Fruit fly (Drosophila melanogaster) whole organism, wandering third instar larva: ENCODE measurements around the gene Acsf2.
A peak's percentile ranks its signal among the peaks of the same experiment; 100 is the strongest.

ENCODE experiments used
- Abd-B ChIP-seq: fragments of >200 bp; optimal IDR thresholded peaks from 2 replicates; lab custom pipeline; 2017; ENCODE audit warnings: missing biosample characterization, missing genetic modification characterization
- CG32264 ChIP-seq: fragments of 200-800 bp; sonication (Bioruptor generic); optimal IDR thresholded peaks from 2 replicates; lab custom pipeline; 2016; ENCODE audit warnings: missing biosample characterization, missing genetic modification characterization
- CG9705 ChIP-seq: fragments of 200-800 bp; sonication (Bioruptor generic); optimal IDR thresholded peaks from 2 replicates; lab custom pipeline; 2018; ENCODE audit warnings: missing biosample characterization, mild to moderate bottlenecking, missing genetic modification characterization
- CrebA ChIP-seq: fragments of 200-800 bp; sonication (Bioruptor generic); optimal IDR thresholded peaks from 2 replicates; lab custom pipeline; 2016; ENCODE audit warnings: missing biosample characterization, mild to moderate bottlenecking, missing genetic modification characterization, borderline replicate concordance
- Dfd ChIP-seq: fragments of >200 bp; optimal IDR thresholded peaks from 2 replicates; lab custom pipeline; 2017; ENCODE audit warnings: missing biosample characterization, missing genetic modification characterization
- Dif ChIP-seq: fragments of 200-275, 200-300 bp; sonication (Bioruptor generic); optimal IDR thresholded peaks from 2 replicates; lab custom pipeline; 2018; ENCODE audit warnings: missing biosample characterization, missing genetic modification characterization; ENCODE audit not compliant: partially characterized antibody
- GATAd ChIP-seq: sonication (Bioruptor generic); optimal IDR thresholded peaks from 2 replicates; lab custom pipeline; 2016; ENCODE audit warnings: missing biosample characterization, missing genetic modification characterization
- HLH106 ChIP-seq: fragments of 200-800 bp; optimal IDR thresholded peaks from 3 replicates; lab custom pipeline; 2019; ENCODE audit warnings: missing biosample characterization, mild to moderate bottlenecking, missing genetic modification characterization, moderate library complexity
- Hnf4 ChIP-seq: fragments of 200-800 bp; sonication (Bioruptor generic); optimal IDR thresholded peaks from 2 replicates; lab custom pipeline; 2016; ENCODE audit warnings: missing biosample characterization, mild to moderate bottlenecking, missing genetic modification characterization
- Hr78 ChIP-seq: fragments of >200 bp; optimal IDR thresholded peaks from 2 replicates; lab custom pipeline; 2017; ENCODE audit warnings: missing biosample characterization, missing genetic modification characterization
- Hr83 ChIP-seq: fragments of 200-300 bp; sonication (Bioruptor generic); optimal IDR thresholded peaks from 2 replicates; lab custom pipeline; 2016; ENCODE audit warnings: missing biosample characterization, mild to moderate bottlenecking, missing genetic modification characterization, moderate library complexity; ENCODE audit not compliant: poor library complexity, severe bottlenecking
- Jra ChIP-seq: sonication (Bioruptor generic); optimal IDR thresholded peaks from 2 replicates; lab custom pipeline; 2016; ENCODE audit warnings: missing biosample characterization, missing genetic modification characterization
- Mio ChIP-seq: sonication (Bioruptor generic); optimal IDR thresholded peaks from 2 replicates; lab custom pipeline; 2016; ENCODE audit warnings: missing biosample characterization, missing genetic modification characterization
- Myc ChIP-seq: fragments of >200 bp; optimal IDR thresholded peaks from 2 replicates; lab custom pipeline; 2017
- N ChIP-seq: fragments of >200 bp; optimal IDR thresholded peaks from 2 replicates; lab custom pipeline; 2018; ENCODE audit warnings: missing biosample characterization, missing external identifiers, missing genetic modification characterization
- OdsH ChIP-seq: fragments of 200-800 bp; sonication (Bioruptor generic); optimal IDR thresholded peaks from 2 replicates; lab custom pipeline; 2016; ENCODE audit warnings: missing biosample characterization, mild to moderate bottlenecking, missing genetic modification characterization
- Rel ChIP-seq, 2 experiments: fragments of 200-800 bp; sonication (Bioruptor generic) in 1 of 2; optimal IDR thresholded peaks; 2 replicates in 1 of 2; 3 replicates in 1 of 2; lab custom pipeline; 2016 to 2019; ENCODE audit warnings: mild to moderate bottlenecking in 2 of 2, missing biosample characterization in 2 of 2, missing genetic modification characterization in 2 of 2, moderate library complexity in 1 of 2
- Sp1 ChIP-seq: fragments of 200-800 bp; sonication (Bioruptor generic); optimal IDR thresholded peaks from 3 replicates; lab custom pipeline; 2019; ENCODE audit warnings: missing biosample characterization, mild to moderate bottlenecking, missing genetic modification characterization, moderate library complexity
- Vsx2 ChIP-seq: fragments of 200-300, 225-300 bp; sonication (Bioruptor generic); optimal IDR thresholded peaks from 2 replicates; lab custom pipeline; 2018; ENCODE audit warnings: missing biosample characterization, missing genetic modification characterization; ENCODE audit not compliant: partially characterized antibody
- br ChIP-seq: fragments of 200-800 bp; sonication (Bioruptor generic); optimal IDR thresholded peaks from 2 replicates; lab custom pipeline; 2016; ENCODE audit warnings: missing biosample characterization, missing genetic modification characterization
- brk ChIP-seq: fragments of 200-800 bp; sonication (Bioruptor generic); optimal IDR thresholded peaks from 2 replicates; lab custom pipeline; 2016; ENCODE audit warnings: missing biosample characterization, mild to moderate bottlenecking, missing genetic modification characterization
- dl ChIP-seq, 2 experiments: fragments of 175-275, 200-275 bp in 1 of 2; fragments of 200-275 bp in 1 of 2; sonication (Bioruptor generic); optimal IDR thresholded peaks; lab custom pipeline; 2018; ENCODE audit warnings: mild to moderate bottlenecking in 2 of 2, missing biosample characterization in 2 of 2, missing genetic modification characterization in 2 of 2, moderate library complexity in 2 of 2; ENCODE audit not compliant: partially characterized antibody in 2 of 2, insufficient read depth in 1 of 2
- dmrt93B ChIP-seq: fragments of 200-800 bp; sonication (Bioruptor generic); optimal IDR thresholded peaks from 2 replicates; lab custom pipeline; 2018; ENCODE audit warnings: missing biosample characterization, mild to moderate bottlenecking, missing genetic modification characterization
- dsf ChIP-seq: sonication (Bioruptor generic); optimal IDR thresholded peaks from 2 replicates; lab custom pipeline; 2016; ENCODE audit warnings: missing biosample characterization, missing genetic modification characterization, borderline replicate concordance
- ey ChIP-seq: fragments of 200-800 bp; sonication (Bioruptor generic); optimal IDR thresholded peaks from 2 replicates; lab custom pipeline; 2016; ENCODE audit warnings: missing biosample characterization, missing genetic modification characterization
- foxo ChIP-seq, 2 experiments: fragments of 200-800 bp; sonication (Bioruptor generic); optimal IDR thresholded peaks; 2 replicates in 1 of 2; 3 replicates in 1 of 2; lab custom pipeline; 2016 to 2017; ENCODE audit warnings: missing biosample characterization in 2 of 2, missing genetic modification characterization in 2 of 2
- fru ChIP-seq: fragments of 200-800 bp; sonication (Bioruptor generic); optimal IDR thresholded peaks from 3 replicates; lab custom pipeline; 2016; ENCODE audit warnings: missing biosample characterization, mild to moderate bottlenecking, missing genetic modification characterization
- h ChIP-seq: fragments of 200-800 bp; sonication (Bioruptor generic); optimal IDR thresholded peaks from 3 replicates; lab custom pipeline; 2016; ENCODE audit warnings: missing biosample characterization, mild to moderate bottlenecking, missing genetic modification characterization
- jim ChIP-seq: fragments of 175-275, 200-325 bp; sonication (Bioruptor generic); optimal IDR thresholded peaks from 2 replicates; lab custom pipeline; 2016; ENCODE audit warnings: missing biosample characterization, mild to moderate bottlenecking, missing genetic modification characterization
- lola ChIP-seq: fragments of >200 bp; optimal IDR thresholded peaks from 2 replicates; lab custom pipeline; 2017; ENCODE audit warnings: missing biosample characterization, missing genetic modification characterization
- pan ChIP-seq: fragments of >200 bp; optimal IDR thresholded peaks from 2 replicates; lab custom pipeline; 2017
- psq ChIP-seq: fragments of 200-800 bp; sonication (Bioruptor generic); optimal IDR thresholded peaks from 3 replicates; lab custom pipeline; 2017; ENCODE audit warnings: missing biosample characterization, mild to moderate bottlenecking, missing genetic modification characterization, moderate library complexity
- rgr ChIP-seq: fragments of 200-800 bp; sonication (Bioruptor generic); optimal IDR thresholded peaks from 3 replicates; lab custom pipeline; 2016; ENCODE audit warnings: missing biosample characterization, mild to moderate bottlenecking, missing genetic modification characterization
- sage ChIP-seq: fragments of 200-800 bp; sonication (Bioruptor generic); optimal IDR thresholded peaks from 2 replicates; lab custom pipeline; 2016; ENCODE audit warnings: missing biosample characterization, mild to moderate bottlenecking, missing genetic modification characterization
- sv ChIP-seq: fragments of 200-800 bp; sonication (Bioruptor generic); optimal IDR thresholded peaks from 3 replicates; lab custom pipeline; 2016; ENCODE audit warnings: missing biosample characterization, missing genetic modification characterization
- tai ChIP-seq: sonication (Bioruptor generic); optimal IDR thresholded peaks from 2 replicates; lab custom pipeline; 2016; ENCODE audit warnings: missing biosample characterization, missing genetic modification characterization
- usp ChIP-seq: fragments of >200 bp; optimal IDR thresholded peaks from 2 replicates; lab custom pipeline; 2017; ENCODE audit warnings: missing biosample characterization, missing genetic modification characterization
- woc ChIP-seq: sonication (Bioruptor generic); optimal IDR thresholded peaks from 2 replicates; lab custom pipeline; 2016; ENCODE audit warnings: missing biosample characterization, mild to moderate bottlenecking, missing genetic modification characterization

The Acsf2 gene

DNA sequence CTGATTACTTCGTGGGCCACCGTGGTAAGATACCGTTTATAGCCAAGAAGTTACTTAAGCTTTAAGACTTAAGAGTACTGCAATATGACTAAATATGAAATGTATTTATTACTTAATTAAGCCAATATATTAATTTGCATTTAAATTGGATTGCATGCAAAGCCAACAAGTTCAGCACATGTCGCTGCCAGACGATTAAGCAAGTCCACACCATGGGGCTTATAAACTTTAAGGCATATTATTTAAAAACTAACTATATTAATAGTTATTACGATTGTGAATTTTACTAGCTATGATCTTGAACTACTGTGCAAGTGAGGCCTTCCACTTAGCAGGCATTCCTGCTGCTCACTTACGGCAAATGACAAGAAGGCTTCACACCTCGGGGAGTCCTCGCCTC is 32.2 kb upstream of the Acsf2 start:
- TF ChIP-seq Hr78, result no peak
- no peak for TF ChIP-seq Hr83 (GFP tag; lab: Kevin White, UChicago)
- TF ChIP-seq h (GFP tag; lab: Kevin White, UChicago), result no peak
- TF ChIP-seq usp (GFP tag; lab: Kevin White, UChicago), result no peak
- TF ChIP-seq woc (GFP tag; lab: Kevin White, UChicago), result no peak
- TF ChIP-seq lola (GFP tag; lab: Kevin White, UChicago), result no peak
- TF ChIP-seq sage (GFP tag; lab: Kevin White, UChicago), result no peak
- no peak for TF ChIP-seq OdsH
- TF ChIP-seq CG9705, result no peak
- no peak for TF ChIP-seq Mio (GFP tag; lab: Kevin White, UChicago)
- TF ChIP-seq Dif (GFP tag; lab: Kevin White, UChicago), result no peak

dm6 chr2L:5372552-5372951 is 30.5 kb upstream of the Acsf2 start:
- TF ChIP-seq Hnf4 (GFP tag; lab: Kevin White, UChicago) (peak; percentile 31), br (GFP tag; lab: Kevin White, UChicago) (peak; percentile 26), rgr (GFP tag; lab: Kevin White, UChicago) (peak; percentile 34), N (GFP tag; lab: Kevin White, UChicago) (no peak), psq (peak; percentile 32), dsf (GFP tag; lab: Kevin White, UChicago) (no peak), Hr83 (GFP tag; lab: Kevin White, UChicago) (no peak), woc (GFP tag; lab: Kevin White, UChicago) (peak; percentile 9), Dif (GFP tag; lab: Kevin White, UChicago) (no peak), lola (GFP tag; lab: Kevin White, UChicago) (no peak), dmrt93B (GFP tag; lab: Kevin White, UChicago) (no peak), usp (GFP tag; lab: Kevin White, UChicago) (no peak), pan (lab: Kevin White, UChicago) (no peak), Hr78 (no peak), CG32264 (GFP tag; lab: Kevin White, UChicago) (no peak), Vsx2 (GFP tag; lab: Kevin White, UChicago) (no peak), Dfd (GFP tag; lab: Kevin White, UChicago) (no peak), Jra (no peak), ey (GFP tag; lab: Kevin White, UChicago) (peak; percentile 45), OdsH (peak; percentile 49), Sp1 (GFP tag; lab: Kevin White, UChicago) (peak; percentile 30), HLH106 (tag; lab: Kevin White, UChicago) (peak; percentile 48), Myc (lab: Kevin White, UChicago) (no peak), CG9705 (no peak), Abd-B (GFP tag; lab: Kevin White, UChicago) (no peak), CrebA (GFP tag; lab: Kevin White, UChicago) (no peak), jim (GFP tag; lab: Kevin White, UChicago) (no peak), GATAd (GFP tag; lab: Kevin White, UChicago) (no peak), sv (GFP tag; lab: Kevin White, UChicago) (no peak), foxo (GFP tag; optimal IDR thresholded peaks at IDR 0.05; lab: Kevin White, UChicago) (peak in 1 of 2 experiments; percentile 54), tai (GFP tag; lab: Kevin White, UChicago) (no peak), sage (GFP tag; lab: Kevin White, UChicago) (no peak), dl (GFP tag; optimal IDR thresholded peaks at IDR 0.05; lab: Kevin White, UChicago; ENCODE audit: insufficient read depth in 1 of 2, partially characterized antibody in 2 of 2) (no peak), Mio (GFP tag; lab: Kevin White, UChicago) (no peak), brk (GFP tag; lab: Kevin White, UChicago) (no peak), Rel (GFP tag; optimal IDR thresholded peaks at IDR 0.05; lab: Kevin White, UChicago) (no peak), Rel (tag; optimal IDR thresholded peaks at IDR 0.05; lab: Kevin White, UChicago) (no peak), h (GFP tag; lab: Kevin White, UChicago) (peak; percentile 54), fru (peak; percentile 46)
